Fruit fly (Drosophila melanogaster) whole organism, prepupa: ENCODE results near the gene CG33939.

Source experiments
- CG11294 ChIP-seq: fragments of 200-800 bp; sonication (Bioruptor generic); IDR thresholded peaks from 2 replicates; pipeline ENCODE4 v1.3.6; 2022; ENCODE audit warnings: missing biosample characterization, missing genetic modification characterization
- CG11902 ChIP-seq: fragments of 200-800 bp; sonication (Bioruptor generic); optimal IDR thresholded peaks from 3 replicates; lab custom pipeline; 2016; ENCODE audit warnings: missing biosample characterization, missing genetic modification characterization
- CG34406 ChIP-seq: fragments of 200-800 bp; sonication (Bioruptor generic); optimal IDR thresholded peaks from 3 replicates; lab custom pipeline; 2016; ENCODE audit warnings: missing biosample characterization, missing genetic modification characterization
- CG3919 ChIP-seq: fragments of 200-800 bp; sonication (Bioruptor generic); optimal IDR thresholded peaks from 3 replicates; lab custom pipeline; 2016; ENCODE audit warnings: missing biosample characterization, missing genetic modification characterization
- Lpt ChIP-seq: fragments of 200-800 bp; sonication (Bioruptor generic); optimal IDR thresholded peaks from 3 replicates; lab custom pipeline; 2016; ENCODE audit warnings: missing biosample characterization, missing genetic modification characterization
- OdsH ChIP-seq: fragments of 200-800 bp; sonication (Bioruptor generic); optimal IDR thresholded peaks from 3 replicates; lab custom pipeline; 2016; ENCODE audit warnings: missing biosample characterization, missing genetic modification characterization
- achi ChIP-seq: fragments of 200-800 bp; sonication (Bioruptor generic); optimal IDR thresholded peaks from 3 replicates; lab custom pipeline; 2016; ENCODE audit warnings: missing biosample characterization, missing genetic modification characterization
- dsx ChIP-seq: fragments of 200-800 bp; optimal IDR thresholded peaks from 3 replicates; lab custom pipeline; 2019; ENCODE audit warnings: missing biosample characterization, mild to moderate bottlenecking, missing genetic modification characterization, moderate library complexity; ENCODE audit not compliant: poor library complexity, severe bottlenecking
- eg ChIP-seq: fragments of 200-800 bp; sonication (Bioruptor generic); IDR thresholded peaks from 3 replicates; pipeline ENCODE4 v1.3.6; 2022; ENCODE audit warnings: missing biosample characterization, missing genetic modification characterization
- fkh ChIP-seq: fragments of 200-800 bp; sonication (Bioruptor generic); optimal IDR thresholded peaks from 3 replicates; lab custom pipeline; 2017; ENCODE audit warnings: missing biosample characterization, mild to moderate bottlenecking, missing genetic modification characterization, moderate library complexity
- spab ChIP-seq: fragments of 200-800 bp; sonication (Bioruptor generic); optimal IDR thresholded peaks from 2 replicates; lab custom pipeline; 2017; ENCODE audit warnings: missing biosample characterization, mild to moderate bottlenecking, missing genetic modification characterization, missing genetic modification reagents
- svp ChIP-seq: fragments of 200-800 bp; sonication (Bioruptor generic); peaks from one replicate; lab custom pipeline; 2016; ENCODE audit warnings: missing biosample characterization, missing genetic modification characterization
- topi ChIP-seq: fragments of 200-800 bp; sonication (Bioruptor generic); optimal IDR thresholded peaks from 3 replicates; lab custom pipeline; 2016; ENCODE audit warnings: missing biosample characterization, missing genetic modification characterization

- TF ChIP-seq CG11294 (GFP tag; lab: Robert Waterston, UW) = no peak
- TF ChIP-seq eg (GFP tag; lab: Robert Waterston, UW) = no peak
- TF ChIP-seq dsx (GFP tag; lab: Kevin White, UChicago) = peak; percentile 18
- TF ChIP-seq fkh (GFP tag; lab: Kevin White, UChicago) = peak; percentile 81
- no peak for TF ChIP-seq Lpt (GFP tag; lab: Kevin White, UChicago)
- no peak for TF ChIP-seq CG3919
- no peak for TF ChIP-seq spab
- no peak for TF ChIP-seq CG34406 (GFP tag; lab: Kevin White, UChicago)
- TF ChIP-seq OdsH (GFP tag; lab: Kevin White, UChicago) = no peak
- peak; percentile 65 for TF ChIP-seq svp (GFP tag; lab: Kevin White, UChicago)
- TF ChIP-seq topi (GFP tag; lab: Kevin White, UChicago) = no peak
- TF ChIP-seq achi (GFP tag; lab: Kevin White, UChicago) = no peak
- no peak for TF ChIP-seq CG11902 (GFP tag; lab: Kevin White, UChicago)
Measured at dm6 chrX:19167586-19168403, 6.9 kb downstream of the CG33939 start.
